Fruit fly (Drosophila melanogaster): ENCODE data around the gene CG10725.

- no peak for TF ChIP-seq Crg-1 (GFP tag; optimal IDR thresholded peaks at IDR 0.05)
- peak; percentile 71 for TF ChIP-seq kay (GFP tag; ENCODE audit: borderline replicate concordance)
- TF ChIP-seq ovo (GFP tag; optimal IDR thresholded peaks at IDR 0.05), result no peak
- no peak for TF ChIP-seq Hr96 (GFP tag; optimal IDR thresholded peaks at IDR 0.05)
Observed at dm6 chr3L:13442400-13442799, 4.6 kb downstream of the CG10725 start, which contains the start of gene cmb.

Data from whole organism, adult.